Fruit fly (Drosophila melanogaster): ENCODE measurements around the gene mthl15.

mthl15 gene

dm6 chr2L:10246785-10247190 lies 8.7 kb upstream of the mthl15 start, which contains the start of gene chico (continued):
- no peak for TF ChIP-seq Tbp (GFP tag; optimal IDR thresholded peaks at IDR 0.05)
- no peak for TF ChIP-seq slbo (GFP tag; IDR thresholded peaks at IDR 0.05)
- no peak for TF ChIP-seq CG3726 (GFP tag; IDR thresholded peaks at IDR 0.05)
- peak; percentile 63 for TF ChIP-seq CG34376 (GFP tag; optimal IDR thresholded peaks at IDR 0.05)
- no peak for TF ChIP-seq kah (GFP tag; optimal IDR thresholded peaks at IDR 0.05)
- no peak for TF ChIP-seq CG3281 (GFP tag; optimal IDR thresholded peaks at IDR 0.05)
- no peak for TF ChIP-seq C15 (GFP tag; IDR thresholded peaks at IDR 0.05)
- TF ChIP-seq Awh (GFP tag; IDR thresholded peaks at IDR 0.05): no peak
- no peak for TF ChIP-seq ara (GFP tag; IDR thresholded peaks at IDR 0.05)
- no peak for TF ChIP-seq CG15479 (GFP tag; optimal IDR thresholded peaks at IDR 0.05)
- TF ChIP-seq abd-A (tag; optimal IDR thresholded peaks at IDR 0.05): no peak
- no peak for TF ChIP-seq NfI (GFP tag; optimal IDR thresholded peaks at IDR 0.05)
- no peak for TF ChIP-seq pros (GFP tag; optimal IDR thresholded peaks at IDR 0.05)
- TF ChIP-seq CG3407 (GFP tag; optimal IDR thresholded peaks at IDR 0.05): no peak
- no peak for TF ChIP-seq CG43689 (GFP tag; IDR thresholded peaks at IDR 0.05)
- TF ChIP-seq ro (GFP tag; IDR thresholded peaks at IDR 0.05): no peak
- TF ChIP-seq BEAF-32 (GFP tag; optimal IDR thresholded peaks at IDR 0.05): peak; percentile 65
- no peak for TF ChIP-seq Gug (GFP tag; IDR thresholded peaks at IDR 0.05)
- no peak for TF ChIP-seq lov (optimal IDR thresholded peaks at IDR 0.05)
- TF ChIP-seq lov (GFP tag; IDR thresholded peaks at IDR 0.05): no peak
- no peak for TF ChIP-seq CG13123 (GFP tag; optimal IDR thresholded peaks at IDR 0.05)
- TF ChIP-seq CG7271 (tag; optimal IDR thresholded peaks at IDR 0.05): no peak
- no peak for TF ChIP-seq CG9437 (GFP tag; optimal IDR thresholded peaks at IDR 0.05)
- TF ChIP-seq stc (GFP tag; IDR thresholded peaks at IDR 0.05): no peak
- TF ChIP-seq pzg (GFP tag; optimal IDR thresholded peaks at IDR 0.05): peak; percentile 97
- no peak for TF ChIP-seq fd96Cb (tag; optimal IDR thresholded peaks at IDR 0.05)
- no peak for TF ChIP-seq CG31388 (GFP tag; optimal IDR thresholded peaks at IDR 0.05)
- TF ChIP-seq CG33213 (GFP tag; optimal IDR thresholded peaks at IDR 0.05): peak; percentile 48
- no peak for TF ChIP-seq oc (tag; optimal IDR thresholded peaks at IDR 0.05)
- TF ChIP-seq CG34422 (GFP tag; IDR thresholded peaks at IDR 0.05): peak; percentile 63; the same call in 1 of the 3 replicates
- no peak for TF ChIP-seq Dad (GFP tag; optimal IDR thresholded peaks at IDR 0.05)
- TF ChIP-seq tx (GFP tag; optimal IDR thresholded peaks at IDR 0.05): no peak
- TF ChIP-seq Oaz (GFP tag; IDR thresholded peaks at IDR 0.05): no peak
- TF ChIP-seq ems (GFP tag; optimal IDR thresholded peaks at IDR 0.05): no peak
- no peak for TF ChIP-seq HHEX (GFP tag; optimal IDR thresholded peaks at IDR 0.05)
- TF ChIP-seq chn (GFP tag; optimal IDR thresholded peaks at IDR 0.05): no peak
- peak; percentile 51 for TF ChIP-seq HmgZ (tag; optimal IDR thresholded peaks at IDR 0.05)
- no peak for TF ChIP-seq CG18476 (GFP tag; optimal IDR thresholded peaks at IDR 0.05)
- no peak for TF ChIP-seq CG15514 (GFP tag; optimal IDR thresholded peaks at IDR 0.05)
- TF ChIP-seq CG17186 (GFP tag; optimal IDR thresholded peaks at IDR 0.05): peak; percentile 17
- TF ChIP-seq sens-2 (GFP tag; IDR thresholded peaks at IDR 0.05): no peak
- no peak for TF ChIP-seq vnd (GFP tag; IDR thresholded peaks at IDR 0.05; ENCODE audit: partially characterized antibody)
- no peak for TF ChIP-seq Mrtf (GFP tag; IDR thresholded peaks at IDR 0.05)
- TF ChIP-seq CG4328 (GFP tag; optimal IDR thresholded peaks at IDR 0.05): no peak
- no peak for TF ChIP-seq NC2α (GFP tag; optimal IDR thresholded peaks at IDR 0.05)
- no peak for TF ChIP-seq Dfd (GFP tag; optimal IDR thresholded peaks at IDR 0.05)
- no peak for TF ChIP-seq CG16779 (GFP tag; IDR thresholded peaks at IDR 0.05)
- TF ChIP-seq CG8281 (tag; optimal IDR thresholded peaks at IDR 0.05): no peak
- no peak for TF ChIP-seq crol (GFP tag; IDR thresholded peaks at IDR 0.05)
- TF ChIP-seq B-H1 (GFP tag; IDR thresholded peaks at IDR 0.05): no peak
- TF ChIP-seq CG2116 (GFP tag; optimal IDR thresholded peaks at IDR 0.05): peak; percentile 68
- TF ChIP-seq CG2202 (tag; optimal IDR thresholded peaks at IDR 0.05): no peak
- TF ChIP-seq dysf (GFP tag; IDR thresholded peaks at IDR 0.05): no peak

Data from whole organism, embryonic.